Fruit fly (Drosophila melanogaster): ENCODE results near the gene Taf4.
A peak's percentile ranks its signal among the peaks of the same experiment; 100 is the strongest.

The Taf4 gene

DNA sequence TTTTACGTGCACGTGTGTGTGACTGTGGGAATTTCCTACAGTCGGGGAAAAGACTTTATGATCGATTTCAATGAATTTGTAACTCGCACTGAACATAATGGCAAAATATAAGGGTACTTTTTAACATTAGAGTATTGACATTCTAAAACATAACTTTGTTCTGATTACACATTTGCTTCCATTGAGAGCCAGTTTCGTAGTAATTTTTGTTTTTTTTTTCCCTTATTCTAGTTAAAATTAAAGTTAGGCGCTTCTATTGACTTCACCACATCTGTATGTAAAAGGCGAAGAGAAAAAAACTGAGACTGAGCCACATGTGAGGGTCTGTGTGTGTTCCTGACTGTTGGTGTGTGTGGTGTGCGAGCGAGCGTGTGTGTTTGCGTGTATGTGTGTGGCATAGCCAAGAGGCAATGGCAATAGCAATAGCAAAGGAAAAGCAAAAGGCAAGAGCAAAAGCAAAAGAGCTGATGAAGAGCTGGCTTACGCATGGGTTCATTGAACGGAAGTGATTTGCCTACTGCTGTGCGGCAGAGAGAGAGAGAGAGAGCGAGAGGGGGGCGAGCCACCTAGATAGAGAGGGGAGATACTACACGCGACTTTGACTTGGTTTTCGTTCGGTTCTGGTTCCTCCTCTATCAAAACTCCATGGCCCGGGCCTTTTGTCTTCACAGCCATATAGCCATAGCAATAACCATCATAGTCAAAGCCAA, 49.0 kb downstream of the Taf4 start (continued):
- TF ChIP-seq sc (optimal IDR thresholded peaks at IDR 0.05) (no peak), sc (GFP tag; optimal IDR thresholded peaks at IDR 0.05) (peak; percentile 18), CkIIα-i1 (GFP tag; IDR thresholded peaks at IDR 0.05) (no peak), sim (GFP tag; IDR thresholded peaks at IDR 0.05) (peak; percentile 24; the same call in 1 of the 2 replicates), CG9609 (GFP tag; optimal IDR thresholded peaks at IDR 0.05) (peak; percentile 48), Side (GFP tag; optimal IDR thresholded peaks at IDR 0.05) (peak; percentile 43), CG13287 (GFP tag; IDR thresholded peaks at IDR 0.05; ENCODE audit: partially characterized antibody) (peak; percentile 20; the same call in 1 of the 2 replicates), CG9437 (GFP tag; optimal IDR thresholded peaks at IDR 0.05) (peak; percentile 65), CHES-1-like (GFP tag; optimal IDR thresholded peaks at IDR 0.05) (peak; percentile 64), CG1792 (GFP tag; optimal IDR thresholded peaks at IDR 0.05) (peak; percentile 39), Poxn (GFP tag; IDR thresholded peaks at IDR 0.05) (no peak), esg (GFP tag; conservative IDR thresholded peaks at IDR 0.05) (peak; percentile 59), CG30403 (GFP tag; optimal IDR thresholded peaks at IDR 0.05) (peak; percentile 68), Lim3 (GFP tag; IDR thresholded peaks at IDR 0.05) (no peak), PHDP (tag; optimal IDR thresholded peaks at IDR 0.05) (peak; percentile 84), kay (GFP tag; optimal IDR thresholded peaks at IDR 0.05) (no peak), CG3281 (GFP tag; optimal IDR thresholded peaks at IDR 0.05) (peak; percentile 87), sd (tag; optimal IDR thresholded peaks at IDR 0.05) (peak; percentile 49), CG10654 (GFP tag; optimal IDR thresholded peaks at IDR 0.05) (peak; percentile 25), chm (GFP tag; IDR thresholded peaks at IDR 0.05) (0 out of 2 replicates have a peak, but pooled peaks have one; percentile 30), Gug (GFP tag; IDR thresholded peaks at IDR 0.05) (peak; percentile 26; the same call in 1 of the 4 replicates), CG8924 (tag; optimal IDR thresholded peaks at IDR 0.05) (peak; percentile 79), stc (GFP tag; IDR thresholded peaks at IDR 0.05) (no peak; the same call in 1 of the 2 replicates), CG15073 (GFP tag; optimal IDR thresholded peaks at IDR 0.05) (no peak), gfzf (GFP tag; optimal IDR thresholded peaks at IDR 0.05) (no peak), CG12299 (tag; optimal IDR thresholded peaks at IDR 0.05) (peak; percentile 53), gt (GFP tag; IDR thresholded peaks at IDR 0.05) (no peak), CG3847 (GFP tag; IDR thresholded peaks at IDR 0.05) (peak; percentile 67), CG13123 (GFP tag; optimal IDR thresholded peaks at IDR 0.05) (no peak), CG18011 (GFP tag; optimal IDR thresholded peaks at IDR 0.05) (peak; percentile 58), insv (GFP tag; optimal IDR thresholded peaks at IDR 0.05) (peak in 1 of 2 experiments; percentile 9), tin (GFP tag; optimal IDR thresholded peaks at IDR 0.05) (peak; percentile 68), CG12104 (GFP tag; optimal IDR thresholded peaks at IDR 0.05) (peak; percentile 51), dimm (GFP tag; IDR thresholded peaks at IDR 0.05) (no peak), CG14710 (tag; optimal IDR thresholded peaks at IDR 0.05) (peak; percentile 54), HmgZ (tag; optimal IDR thresholded peaks at IDR 0.05) (peak; percentile 73), Oaz (GFP tag; IDR thresholded peaks at IDR 0.05) (no peak), CG10366 (GFP tag; IDR thresholded peaks at IDR 0.05) (no peak; the same call in 1 of the 2 replicates), z (GFP tag; IDR thresholded peaks at IDR 0.05) (no peak), ab (GFP tag; optimal IDR thresholded peaks at IDR 0.05) (peak; percentile 22), vfl (GFP tag; optimal IDR thresholded peaks at IDR 0.05) (no peak), gsb (GFP tag; IDR thresholded peaks at IDR 0.05) (peak; percentile 39; the same call in 1 of the 2 replicates), Stat92E (GFP tag; optimal IDR thresholded peaks at IDR 0.05) (no peak), vnd (GFP tag; IDR thresholded peaks at IDR 0.05; ENCODE audit: partially characterized antibody) (0 out of 3 replicates have a peak, but pooled peaks have one; percentile 20), toy (GFP tag; IDR thresholded peaks at IDR 0.05) (no peak), croc (GFP tag; conservative IDR thresholded peaks at IDR 0.05) (peak; percentile 29; the same call in 2 of the 3 replicates), zf30C (GFP tag; optimal IDR thresholded peaks at IDR 0.05) (no peak), oc (tag; optimal IDR thresholded peaks at IDR 0.05) (peak; percentile 33), CG4820 (GFP tag; optimal IDR thresholded peaks at IDR 0.05) (peak; percentile 51), CoRest (tag; optimal IDR thresholded peaks at IDR 0.05) (peak; percentile 86)

Data from whole organism, embryonic.